Worm (Caenorhabditis elegans) whole organism, L4/young adult: ENCODE data around the gene srh-220.
A peak's percentile ranks its signal among the peaks of the same experiment; 100 is the strongest.

ENCODE experiments used
- W03F9.2 ChIP-seq: fragments of 150-350 bp; optimal IDR thresholded peaks from 2 replicates; lab custom pipeline; 2014; ENCODE audit warnings: missing biosample characterization, missing genetic modification characterization
- dao-5 ChIP-seq: sonication (generic microtip); optimal IDR thresholded peaks from 2 replicates; lab custom pipeline; 2016; ENCODE audit warnings: missing genotype, missing genetic modification characterization, moderate library complexity, missing compliant biosample characterization
- him-1 ChIP-seq: sonication (generic microtip); optimal IDR thresholded peaks from 2 replicates; lab custom pipeline; 2016; ENCODE audit warnings: missing genotype, missing genetic modification reagents, missing genetic modification characterization, missing compliant biosample characterization

srh-220 gene

ce11 chrIV:3977965-3978523, at the start of gene srh-220:
Gene srh-220, minus strand, starts transcription at chrIV:3978015.
- no peak for TF ChIP-seq him-1 (tag; lab: Kevin White, UChicago)
- no peak for TF ChIP-seq dao-5 (tag; lab: Kevin White, UChicago)
- TF ChIP-seq W03F9.2 (tag; lab: Kevin White, UChicago) = no peak

DNA sequence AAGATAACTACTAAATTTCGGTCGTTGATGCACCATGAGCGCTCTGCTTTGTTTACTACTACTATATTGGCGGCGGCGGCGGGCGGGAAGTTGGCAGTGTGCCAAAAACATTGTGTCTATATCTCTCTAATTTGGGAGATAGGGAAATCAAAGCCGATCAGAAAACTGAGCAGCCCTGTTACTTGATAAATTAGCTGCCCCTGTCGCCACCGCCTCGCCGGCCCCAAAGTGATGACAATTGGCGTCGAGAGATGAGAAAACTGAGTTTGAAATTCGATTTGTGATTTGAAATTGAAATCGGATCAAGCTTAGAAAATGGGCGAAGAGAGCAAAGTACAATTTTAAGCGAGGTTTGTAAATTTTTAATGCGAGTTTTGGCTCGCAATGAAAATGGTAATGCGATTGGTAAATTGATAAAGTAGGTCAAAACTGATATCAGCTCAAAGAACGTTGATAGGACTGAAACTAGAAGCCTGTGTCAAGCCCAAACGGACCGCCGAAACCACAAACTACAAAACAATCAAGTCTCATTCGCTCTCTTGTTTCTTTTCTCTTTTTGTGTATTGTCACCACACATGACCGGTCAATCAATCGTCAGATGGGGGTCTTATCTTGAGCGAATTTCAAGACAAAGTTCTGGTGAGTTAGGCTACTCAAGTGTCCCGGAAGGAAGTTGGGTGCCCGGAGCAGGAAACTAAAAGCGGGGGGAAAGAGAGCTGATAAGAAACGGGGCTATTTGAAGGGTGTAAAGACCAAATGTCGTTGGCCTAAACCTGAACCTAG, 49.5 kb upstream of the srh-220 start:
- TF ChIP-seq him-1 (tag; lab: Kevin White, UChicago) (no peak), dao-5 (tag; lab: Kevin White, UChicago) (no peak), W03F9.2 (tag; lab: Kevin White, UChicago) (no peak)

DNA sequence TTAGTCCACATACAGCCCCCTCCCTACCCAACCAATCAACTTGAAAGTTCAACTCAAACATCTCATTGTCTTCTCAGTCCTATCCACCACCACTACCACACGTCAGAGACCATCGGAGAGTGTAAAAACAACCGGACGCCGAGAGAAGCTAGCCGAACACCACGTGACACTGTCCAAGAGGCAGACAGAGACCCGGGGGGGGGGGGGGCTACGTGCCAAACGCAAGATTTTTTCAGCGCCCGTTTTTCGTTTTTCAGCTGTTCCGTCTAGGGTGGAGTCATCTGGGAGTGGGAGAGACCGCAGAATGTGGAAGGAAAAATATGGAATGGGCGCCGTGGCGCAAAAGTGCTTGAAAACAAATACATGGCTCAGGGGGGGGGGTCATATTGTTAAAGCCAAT, 48.1 kb upstream of the srh-220 start:
- TF ChIP-seq dao-5 (tag; lab: Kevin White, UChicago) (no peak), W03F9.2 (tag; lab: Kevin White, UChicago) (peak; percentile 12), him-1 (tag; lab: Kevin White, UChicago) (no peak)

ce11 chrIV:4024159-4025004, 46.6 kb upstream of the srh-220 start:
- TF ChIP-seq dao-5 (tag; lab: Kevin White, UChicago) (no peak), him-1 (tag; lab: Kevin White, UChicago) (no peak), W03F9.2 (tag; lab: Kevin White, UChicago) (no peak)

DNA sequence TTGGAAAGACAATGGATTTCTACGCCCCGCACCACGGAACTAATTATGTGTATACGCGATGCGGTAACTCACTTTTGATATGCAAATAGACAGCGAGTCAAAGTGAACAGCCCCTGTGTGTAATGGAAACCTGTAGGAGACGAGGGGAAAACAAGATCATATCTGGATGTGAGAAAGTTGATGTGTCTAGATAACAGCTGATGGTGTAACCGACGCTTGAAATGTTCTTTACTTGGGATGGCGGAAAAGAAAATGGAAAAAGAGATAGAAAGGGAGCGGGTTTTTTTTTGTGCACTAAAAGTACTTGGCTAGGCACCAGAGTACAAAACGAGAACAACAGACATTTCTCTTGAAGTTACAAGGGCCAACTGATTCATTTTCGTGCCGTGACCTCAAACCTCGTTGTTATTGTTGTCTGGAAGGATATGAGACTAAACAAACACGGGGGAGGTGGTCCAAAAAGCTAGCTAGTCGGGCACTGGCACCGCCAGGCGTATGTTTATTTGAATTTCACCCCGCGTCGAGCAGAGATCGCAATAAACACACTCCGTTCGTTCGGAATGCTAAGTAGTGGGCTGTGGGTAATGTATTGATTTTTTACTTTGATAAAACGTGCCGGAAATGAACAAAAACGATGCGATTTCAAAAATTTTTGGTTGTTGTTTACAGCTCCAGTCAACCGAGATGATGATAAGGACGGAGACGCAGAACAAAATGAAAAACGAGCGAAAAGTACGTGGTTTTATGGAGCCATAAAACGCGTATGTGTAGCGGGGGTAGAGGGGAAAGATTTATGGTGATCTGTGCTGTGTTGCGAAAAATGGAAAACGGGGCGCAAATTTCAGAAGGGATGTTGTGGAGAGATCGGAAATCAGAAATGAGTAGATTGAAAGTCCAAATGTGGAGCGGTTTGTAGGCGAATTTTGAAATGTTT, 44.3 kb upstream of the srh-220 start:
- TF ChIP-seq W03F9.2 (tag; lab: Kevin White, UChicago) (no peak), him-1 (tag; lab: Kevin White, UChicago) (no peak), dao-5 (tag; lab: Kevin White, UChicago) (no peak)

ce11 chrIV:4019836-4020235, 42.0 kb upstream of the srh-220 start:
- TF ChIP-seq him-1 (tag; lab: Kevin White, UChicago) (peak; percentile 81), dao-5 (tag; lab: Kevin White, UChicago) (no peak), W03F9.2 (tag; lab: Kevin White, UChicago) (no peak)

- no peak for TF ChIP-seq him-1 (tag; lab: Kevin White, UChicago)
- TF ChIP-seq dao-5 (tag; lab: Kevin White, UChicago) = no peak
Measured at ce11 chrIV:4018692-4019387, 41.0 kb upstream of the srh-220 start.

DNA sequence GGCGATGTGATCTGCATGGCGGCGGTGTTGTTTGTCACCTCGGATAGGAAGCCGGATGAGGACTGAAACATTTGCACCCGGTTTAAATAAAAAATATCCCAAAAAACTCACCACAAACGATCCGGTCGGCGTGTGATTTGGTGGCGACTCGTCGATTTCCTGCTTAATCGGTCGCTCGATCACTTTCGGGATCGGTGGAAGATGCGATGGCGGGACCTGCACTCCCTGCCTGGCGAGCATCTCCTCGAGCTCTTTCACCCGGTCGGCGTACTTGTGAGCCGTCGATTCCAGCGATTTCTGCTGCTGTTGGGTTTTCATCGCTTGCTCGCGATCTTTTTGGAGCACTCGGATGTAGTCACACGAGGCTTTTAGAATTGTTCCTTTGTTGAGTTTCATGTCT, 38.9 kb upstream of the srh-220 start:
- TF ChIP-seq W03F9.2 (tag; lab: Kevin White, UChicago) (no peak), him-1 (tag; lab: Kevin White, UChicago) (no peak), dao-5 (tag; lab: Kevin White, UChicago) (no peak)

DNA sequence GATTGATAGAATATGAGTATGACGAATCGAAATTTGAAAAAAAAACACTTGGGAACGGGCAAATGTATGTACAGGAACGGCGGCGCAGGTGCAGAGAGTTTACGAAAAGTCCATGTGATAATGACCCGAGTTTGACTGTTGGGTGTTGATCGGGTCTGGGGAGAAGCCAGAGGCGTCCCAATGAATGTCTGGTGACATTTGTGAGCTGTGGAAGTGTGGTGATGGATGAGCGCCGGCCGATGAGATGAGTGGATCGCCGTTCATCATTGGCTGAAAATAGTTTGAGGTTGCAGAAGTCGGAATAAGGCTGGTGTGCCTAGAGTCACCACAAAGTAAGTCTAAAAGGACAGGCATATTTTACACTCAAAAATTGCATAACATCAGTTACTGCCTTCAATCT, 37.8 kb upstream of the srh-220 start:
- TF ChIP-seq dao-5 (tag; lab: Kevin White, UChicago) (no peak), him-1 (tag; lab: Kevin White, UChicago) (no peak), W03F9.2 (tag; lab: Kevin White, UChicago) (no peak)

DNA sequence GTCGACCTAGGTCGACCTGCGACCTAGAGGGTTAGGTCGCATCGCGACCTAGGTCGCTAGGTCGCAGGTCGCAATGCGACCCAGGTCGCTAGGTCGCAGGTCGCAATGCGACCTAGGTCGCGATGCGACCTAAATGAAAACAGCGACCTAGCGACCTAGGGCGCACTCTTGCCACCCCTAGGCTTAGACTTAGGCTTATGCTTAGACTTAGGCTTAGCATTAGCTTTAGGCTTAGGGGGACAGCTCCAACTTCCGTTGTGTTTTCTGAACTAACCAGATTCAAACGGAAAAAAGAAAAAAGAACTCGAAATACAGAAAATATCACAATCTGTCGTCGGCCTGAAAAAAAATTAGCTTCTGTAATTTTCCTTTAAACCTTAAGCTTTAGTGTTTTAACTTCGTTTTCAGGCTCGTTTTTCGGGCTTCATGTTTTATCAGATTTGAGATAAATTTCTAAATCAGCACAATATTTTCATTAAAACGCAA, 36.6 kb upstream of the srh-220 start:
- TF ChIP-seq him-1 (tag; lab: Kevin White, UChicago) (no peak), W03F9.2 (tag; lab: Kevin White, UChicago) (no peak), dao-5 (tag; lab: Kevin White, UChicago) (no peak)

DNA sequence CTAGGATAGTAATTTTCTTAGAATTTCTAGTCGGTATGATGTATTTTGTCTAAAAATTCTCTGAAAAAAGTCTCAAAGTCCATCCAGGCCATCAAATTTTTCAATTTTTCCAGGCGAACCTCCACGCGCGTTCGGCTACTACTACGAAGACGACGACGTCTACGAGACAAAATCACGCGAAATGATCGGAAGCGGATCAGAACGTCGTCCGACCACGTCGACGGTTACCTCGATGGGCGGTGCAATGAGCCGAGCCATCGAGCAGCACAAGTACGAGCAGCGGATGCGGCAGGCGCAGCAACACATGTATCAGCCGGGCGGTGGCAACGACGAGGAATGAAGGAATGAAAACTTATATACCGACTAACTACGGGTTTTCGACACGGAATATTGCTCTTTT, 35.8 kb upstream of the srh-220 start:
- TF ChIP-seq him-1 (tag; lab: Kevin White, UChicago) = no peak
- no peak for TF ChIP-seq dao-5 (tag; lab: Kevin White, UChicago)
- TF ChIP-seq W03F9.2 (tag; lab: Kevin White, UChicago) = no peak
